Worm (Caenorhabditis elegans) whole organism, L4 larva: ENCODE results near the gene hrg-6.

Experiments
- F37D6.2 ChIP-seq: sonication (generic microtip); optimal IDR thresholded peaks from 2 replicates; lab custom pipeline; 2016; ENCODE audit warnings: mild to moderate bottlenecking, missing genetic modification characterization, missing compliant biosample characterization
- F49E8.2 ChIP-seq: sonication (generic microtip); optimal IDR thresholded peaks from 2 replicates; lab custom pipeline; 2016; ENCODE audit warnings: missing compliant biosample characterization, mild to moderate bottlenecking, missing genetic modification characterization, borderline replicate concordance
- R02D3.7 ChIP-seq: fragments of 150-350 bp; sonication (generic microtip); optimal IDR thresholded peaks from 3 replicates; lab custom pipeline; 2014; ENCODE audit warnings: missing biosample characterization, missing genetic modification characterization
- T26A8.4 ChIP-seq: fragments of 200-800 bp; sonication (Bioruptor generic); IDR thresholded peaks from 2 replicates; pipeline ENCODE4 v1.3.6; 2022; ENCODE audit warnings: missing genetic modification characterization, missing compliant biosample characterization
- aha-1 ChIP-seq: fragments of 150-350 bp; peaks from one replicate; lab custom pipeline; 2014; ENCODE audit warnings: missing biosample characterization, missing genetic modification characterization
- attf-4 ChIP-seq: sonication (generic microtip); optimal IDR thresholded peaks from 3 replicates; lab custom pipeline; 2017; ENCODE audit warnings: missing biosample characterization, missing genetic modification characterization
- ceh-28 ChIP-seq: fragments of 150-350 bp; optimal IDR thresholded peaks from 2 replicates; lab custom pipeline; 2014; ENCODE audit warnings: missing biosample characterization, missing genetic modification reagents, missing genetic modification characterization
- ceh-32 ChIP-seq: sonication (generic microtip); optimal IDR thresholded peaks from 2 replicates; lab custom pipeline; 2016; ENCODE audit warnings: mild to moderate bottlenecking, missing genetic modification characterization, missing compliant biosample characterization; ENCODE audit not compliant: poor library complexity
- ces-1 ChIP-seq: fragments of 150-350 bp; sonication (generic microtip); optimal IDR thresholded peaks from 4 replicates; lab custom pipeline; 2014; ENCODE audit warnings: missing biosample characterization, missing genetic modification reagents, missing genetic modification characterization
- daf-16 ChIP-seq, 3 experiments: sonication (generic microtip); optimal IDR thresholded peaks; 2 replicates each; lab custom pipeline; 2016 to 2017; ENCODE audit warnings: missing genetic modification characterization in 3 of 3, missing genetic modification reagents in 3 of 3, mild to moderate bottlenecking in 2 of 3, missing compliant biosample characterization in 2 of 3, missing biosample characterization in 1 of 3, moderate library complexity in 1 of 3
- dmd-6 ChIP-seq: fragments of 200-800 bp; sonication (Bioruptor generic); IDR thresholded peaks from 2 replicates; pipeline ENCODE4 v1.3.6; 2022; ENCODE audit warnings: missing genetic modification reagents, missing genetic modification characterization, missing compliant biosample characterization
- duxl-1 ChIP-seq: sonication (generic microtip); optimal IDR thresholded peaks from 2 replicates; lab custom pipeline; 2016; ENCODE audit warnings: mild to moderate bottlenecking, missing genetic modification characterization, moderate library complexity, missing compliant biosample characterization; ENCODE audit not compliant: poor library complexity
- dve-1 ChIP-seq: sonication (generic microtip); optimal IDR thresholded peaks from 2 replicates; lab custom pipeline; 2017; ENCODE audit warnings: antibody characterized with exemption, mild to moderate bottlenecking, missing genetic modification characterization, missing compliant biosample characterization; ENCODE audit not compliant: insufficient read depth
- hlh-11 ChIP-seq: fragments of 200-800 bp; sonication (Bioruptor generic); optimal IDR thresholded peaks from 2 replicates; lab custom pipeline; 2018; ENCODE audit warnings: mild to moderate bottlenecking, missing genetic modification characterization, missing compliant biosample characterization
- hlh-30 ChIP-seq: sonication (generic microtip); optimal IDR thresholded peaks from 2 replicates; lab custom pipeline; 2017; ENCODE audit warnings: antibody characterized with exemption, mild to moderate bottlenecking, missing genetic modification characterization, missing compliant biosample characterization; ENCODE audit not compliant: insufficient read depth
- hmg-1.1 ChIP-seq: fragments of 200-800 bp; sonication (Bioruptor generic); IDR thresholded peaks from 2 replicates; pipeline ENCODE4 v1.3.6; 2022; ENCODE audit warnings: missing genetic modification reagents, missing genetic modification characterization, missing compliant biosample characterization
- lin-1 ChIP-seq: fragments of 200-800 bp; sonication (Bioruptor generic); IDR thresholded peaks from 2 replicates; pipeline ENCODE4 v1.3.6; 2022; ENCODE audit warnings: missing genetic modification reagents, missing genetic modification characterization, missing compliant biosample characterization
- lin-13 ChIP-seq: fragments of 150-350 bp; optimal IDR thresholded peaks from 2 replicates; lab custom pipeline; 2014; ENCODE audit warnings: missing biosample characterization, missing genetic modification reagents, missing genetic modification characterization
- lin-38 ChIP-seq: fragments of 200-800 bp; sonication (Bioruptor generic); IDR thresholded peaks from 2 replicates; pipeline ENCODE4 v1.3.6; 2022; ENCODE audit warnings: missing genetic modification reagents, missing genetic modification characterization, missing compliant biosample characterization
- lsy-2 ChIP-seq, 2 experiments: fragments of 150-350 bp in 1 of 2; sonication (generic microtip) in 1 of 2; optimal IDR thresholded peaks; 2 replicates each; lab custom pipeline; 2014 to 2017; ENCODE audit warnings: missing biosample characterization in 2 of 2, missing genetic modification characterization in 2 of 2
- mdl-1 ChIP-seq, 2 experiments: fragments of 150-350 bp in 1 of 2; sonication (generic microtip) in 1 of 2; optimal IDR thresholded peaks; 2 replicates each; lab custom pipeline; 2014 to 2017; ENCODE audit warnings: missing biosample characterization in 2 of 2, missing genetic modification characterization in 2 of 2
- mep-1 ChIP-seq: fragments of 150-350 bp; sonication (generic microtip); optimal IDR thresholded peaks from 3 replicates; lab custom pipeline; 2014; ENCODE audit warnings: missing biosample characterization, missing genetic modification characterization
- mxl-3 ChIP-seq: fragments of 200-800 bp; sonication (Bioruptor generic); optimal IDR thresholded peaks from 2 replicates; lab custom pipeline; 2018; ENCODE audit warnings: mild to moderate bottlenecking, missing genetic modification characterization, missing compliant biosample characterization
- nhr-28 ChIP-seq: fragments of 150-350 bp; optimal IDR thresholded peaks from 2 replicates; lab custom pipeline; 2014; ENCODE audit warnings: missing biosample characterization, missing genetic modification characterization
- nhr-42 ChIP-seq: fragments of 200-800 bp; sonication (Bioruptor generic); IDR thresholded peaks from 2 replicates; pipeline ENCODE4 v1.3.6; 2022; ENCODE audit warnings: missing genetic modification characterization, missing compliant biosample characterization
- nhr-48 ChIP-seq: sonication (generic microtip); optimal IDR thresholded peaks from 2 replicates; lab custom pipeline; 2016; ENCODE audit warnings: mild to moderate bottlenecking, missing genetic modification characterization, missing compliant biosample characterization
- pqm-1 ChIP-seq: sonication (generic microtip); optimal IDR thresholded peaks from 2 replicates; lab custom pipeline; 2017; ENCODE audit warnings: missing biosample characterization, missing genetic modification characterization
- sdz-12 ChIP-seq: fragments of 200-800 bp; sonication (Bioruptor generic); optimal IDR thresholded peaks from 2 replicates; lab custom pipeline; 2018; ENCODE audit warnings: mild to moderate bottlenecking, missing genetic modification characterization, missing compliant biosample characterization
- snpc-4 ChIP-seq: fragments of 150-350 bp; optimal IDR thresholded peaks from 2 replicates; lab custom pipeline; 2014; ENCODE audit warnings: missing biosample characterization, missing genetic modification characterization
- tra-1 ChIP-seq: fragments of 200-800 bp; sonication (Bioruptor generic); IDR thresholded peaks from 2 replicates; pipeline ENCODE4 v1.3.6; 2022; ENCODE audit warnings: missing genetic modification reagents, missing genetic modification characterization, missing compliant biosample characterization
- unc-62 ChIP-seq, 3 experiments: fragments of 150-350 bp in 1 of 3; sonication (generic microtip); optimal IDR thresholded peaks in 2 of 3; peaks in 1 of 3; 1 replicate in 1 of 3; 2 replicates in 2 of 3; lab custom pipeline; 2014 to 2017; ENCODE audit warnings: missing biosample characterization in 3 of 3, missing genetic modification characterization in 3 of 3, missing genetic modification reagents in 3 of 3, missing genotype in 1 of 3
- zfp-3 ChIP-seq: fragments of 200-800 bp; sonication (Bioruptor generic); conservative IDR thresholded peaks from 2 replicates; pipeline ENCODE4 v1.3.6; 2022; ENCODE audit warnings: missing genetic modification reagents, missing genetic modification characterization, missing compliant biosample characterization
- ztf-7 ChIP-seq: fragments of 150-350 bp; optimal IDR thresholded peaks from 2 replicates; lab custom pipeline; 2014; ENCODE audit warnings: missing biosample characterization, missing genetic modification characterization

hrg-6 gene

ce11 chrIV:11027560-11027959 is 4.8 kb upstream of the hrg-6 start (continued):
- 0 out of 2 replicates have a peak, but pooled peaks have one; percentile 39 for TF ChIP-seq tra-1
- TF ChIP-seq T26A8.4 (GFP tag; lab: Robert Waterston, UW): peak; percentile 74
- peak; percentile 41 for TF ChIP-seq pqm-1 (tag; lab: Kevin White, UChicago)
- peak; percentile 46 for TF ChIP-seq F37D6.2
- no peak for TF ChIP-seq sdz-12 (GFP tag; lab: Kevin White, UChicago)
- peak; percentile 53 to 55 for TF ChIP-seq daf-16 (GFP tag; optimal IDR thresholded peaks at IDR 0.05; lab: Kevin White, UChicago)
- TF ChIP-seq daf-16 (tag; optimal IDR thresholded peaks at IDR 0.05; lab: Kevin White, UChicago): peak; percentile 85
- TF ChIP-seq ceh-32 (tag; lab: Kevin White, UChicago): no peak
- peak; percentile 66; the same call in 1 of the 2 replicates for TF ChIP-seq lin-1 (GFP tag; lab: Robert Waterston, UW)
- no peak for TF ChIP-seq snpc-4 (tag; lab: Kevin White, UChicago)
- peak; percentile 92 for TF ChIP-seq mep-1 (tag; lab: Kevin White, UChicago)
- no peak for TF ChIP-seq ces-1 (GFP tag; lab: Kevin White, UChicago)
- no peak for TF ChIP-seq zfp-3 (GFP tag; lab: Robert Waterston, UW)
- peak; percentile 72 for TF ChIP-seq nhr-48 (tag; lab: Kevin White, UChicago)
- peak; percentile 48 for TF ChIP-seq mxl-3
- peak; percentile 20 for TF ChIP-seq duxl-1 (tag; lab: Kevin White, UChicago)
- TF ChIP-seq mdl-1 (tag; optimal IDR thresholded peaks at IDR 0.05; lab: Kevin White, UChicago): peak in 1 of 2 experiments; percentile 74

ce11 chrIV:11029412-11029811 is 3.0 kb upstream of the hrg-6 start, which contains the start of gene hrg-5:
Gene hrg-5 (minus strand): TSS chrIV:11029428.
- TF ChIP-seq mdl-1 (tag; optimal IDR thresholded peaks at IDR 0.05; lab: Kevin White, UChicago) (peak in 1 of 2 experiments; percentile 24), ceh-28 (no peak), nhr-28 (peak; percentile 68), dmd-6 (GFP tag; lab: Robert Waterston, UW) (peak; percentile 65), daf-16 (GFP tag; optimal IDR thresholded peaks at IDR 0.05; lab: Kevin White, UChicago) (no peak), daf-16 (tag; optimal IDR thresholded peaks at IDR 0.05; lab: Kevin White, UChicago) (peak; percentile 49)
- TF ChIP-seq, all 104 proteins: peak for 4

- TF ChIP-seq unc-62 (GFP tag; optimal IDR thresholded peaks at IDR 0.05 in 1 of 2; lab: Kevin White, UChicago) (peak in 1 of 2 experiments; percentile 52), unc-62 (tag; optimal IDR thresholded peaks at IDR 0.05; lab: Kevin White, UChicago) (no peak), aha-1 (peak; percentile 61), nhr-48 (tag; lab: Kevin White, UChicago) (no peak)
These were observed 2.3 kb upstream of the hrg-6 start for ce11 chrIV:11030117-11030516.

- TF ChIP-seq lin-38 (GFP tag; lab: Robert Waterston, UW) (no peak), hlh-30 (peak; percentile 26), unc-62 (GFP tag; optimal IDR thresholded peaks at IDR 0.05 in 1 of 2; lab: Kevin White, UChicago) (peak in 1 of 2 experiments; percentile 75), unc-62 (tag; optimal IDR thresholded peaks at IDR 0.05; lab: Kevin White, UChicago) (no peak)
These were observed 1.5 kb upstream of the hrg-6 start, which contains the start of gene hrg-4 for ce11 chrIV:11030893-11031292. Gene hrg-4 (minus strand): TSS chrIV:11030993.

ce11 chrIV:11031640-11032039 is 748 bp upstream of the hrg-6 start:
- TF ChIP-seq nhr-28: peak; percentile 46
- no peak for TF ChIP-seq attf-4 (tag; lab: Kevin White, UChicago)
- peak; percentile 66 for TF ChIP-seq aha-1
- TF ChIP-seq hmg-1.1 (GFP tag; lab: Robert Waterston, UW): no peak
- peak; percentile 3 for TF ChIP-seq nhr-48 (tag; lab: Kevin White, UChicago)
- TF ChIP-seq hlh-11 (tag; lab: Kevin White, UChicago): peak; percentile 24
- TF ChIP-seq ztf-7: peak; percentile 94
- TF ChIP-seq dve-1 (tag; lab: Kevin White, UChicago): peak; percentile 42
- TF ChIP-seq nhr-42 (GFP tag; lab: Robert Waterston, UW): no peak
- peak; percentile 57 for TF ChIP-seq pqm-1 (tag; lab: Kevin White, UChicago)
- peak; percentile 68 for TF ChIP-seq dmd-6 (GFP tag; lab: Robert Waterston, UW)
- no peak for TF ChIP-seq R02D3.7
- TF ChIP-seq mep-1 (tag; lab: Kevin White, UChicago): peak; percentile 50
- TF ChIP-seq lsy-2 (tag; optimal IDR thresholded peaks at IDR 0.05; lab: Kevin White, UChicago): no peak
- TF ChIP-seq daf-16 (GFP tag; optimal IDR thresholded peaks at IDR 0.05; lab: Kevin White, UChicago): no peak
- TF ChIP-seq daf-16 (tag; optimal IDR thresholded peaks at IDR 0.05; lab: Kevin White, UChicago): peak; percentile 71
- TF ChIP-seq F49E8.2 (tag; lab: Kevin White, UChicago): no peak
- TF ChIP-seq sdz-12 (GFP tag; lab: Kevin White, UChicago): no peak
- TF ChIP-seq lin-13: no peak
